Fruit fly (Drosophila melanogaster) whole organism, embryonic: ENCODE data around the gene nAChRalpha5.

ENCODE experiments used
- Bgb ChIP-seq: fragments of 200-800 bp; sonication (Bioruptor generic); IDR thresholded peaks from 2 replicates; pipeline ENCODE4 v1.3.6; 2022; ENCODE audit warnings: missing biosample characterization, missing genetic modification characterization; ENCODE audit not compliant: partially characterized antibody
- CG10366 ChIP-seq: fragments of 200-800 bp; sonication (Bioruptor generic); IDR thresholded peaks from 2 replicates; pipeline ENCODE4 v1.3.6; 2022; ENCODE audit warnings: missing biosample characterization, missing genetic modification characterization
- CG12659 ChIP-seq: fragments of 200-800 bp; sonication (Bioruptor generic); optimal IDR thresholded peaks from 3 replicates; lab custom pipeline; 2017; ENCODE audit warnings: mild to moderate bottlenecking, missing biosample characterization, missing genetic modification reagents, missing genetic modification characterization
- CG12769 ChIP-seq: fragments of 200-800 bp; sonication (Bioruptor generic); optimal IDR thresholded peaks from 2 replicates; lab custom pipeline; 2019; ENCODE audit warnings: missing biosample characterization, mild to moderate bottlenecking, missing genetic modification characterization, moderate library complexity
- CG12942 ChIP-seq: fragments of 200-800 bp; sonication (Bioruptor generic); optimal IDR thresholded peaks from 3 replicates; lab custom pipeline; 2016; ENCODE audit warnings: missing biosample characterization, missing genetic modification characterization
- CG13123 ChIP-seq: fragments of 200-800 bp; sonication (Bioruptor generic); optimal IDR thresholded peaks from 2 replicates; lab custom pipeline; 2016; ENCODE audit warnings: missing biosample characterization, missing genetic modification characterization
- CG14710 ChIP-seq: fragments of 200-800 bp; sonication (Bioruptor generic); optimal IDR thresholded peaks from 3 replicates; lab custom pipeline; 2019; ENCODE audit warnings: missing biosample characterization, mild to moderate bottlenecking, missing genetic modification characterization, moderate library complexity
- CG14860 ChIP-seq: fragments of 200-800 bp; sonication (Bioruptor generic); IDR thresholded peaks from 3 replicates; pipeline ENCODE4 v1.3.6; 2022; ENCODE audit warnings: missing biosample characterization, missing genetic modification characterization; ENCODE audit not compliant: partially characterized antibody
- CG14965 ChIP-seq: fragments of 200-800 bp; sonication (Bioruptor generic); optimal IDR thresholded peaks from 2 replicates; lab custom pipeline; 2016; ENCODE audit warnings: missing biosample characterization, missing genetic modification characterization, borderline replicate concordance
- CG17359 ChIP-seq: fragments of 200-800 bp; sonication (Bioruptor generic); optimal IDR thresholded peaks from 3 replicates; lab custom pipeline; 2018; ENCODE audit warnings: missing biosample characterization, mild to moderate bottlenecking, missing genetic modification characterization, moderate library complexity
- CG31365 ChIP-seq: fragments of 200-800 bp; sonication (Bioruptor generic); optimal IDR thresholded peaks from 2 replicates; lab custom pipeline; 2018; ENCODE audit warnings: missing biosample characterization, mild to moderate bottlenecking, missing genetic modification characterization
- CG33213 ChIP-seq: fragments of 200-800 bp; sonication (Bioruptor generic); optimal IDR thresholded peaks from 3 replicates; lab custom pipeline; 2016; ENCODE audit warnings: missing biosample characterization, missing genetic modification characterization
- CG33557 ChIP-seq: fragments of 200-800 bp; sonication (Bioruptor generic); optimal IDR thresholded peaks from 2 replicates; lab custom pipeline; 2019; ENCODE audit warnings: missing biosample characterization, mild to moderate bottlenecking, missing genetic modification characterization, moderate library complexity
- CG4424 ChIP-seq: fragments of 200-800 bp; sonication (Bioruptor generic); optimal IDR thresholded peaks from 3 replicates; lab custom pipeline; 2016; ENCODE audit warnings: missing biosample characterization, missing genetic modification characterization
- CG4707 ChIP-seq: fragments of 200-800 bp; sonication (Bioruptor generic); optimal IDR thresholded peaks from 2 replicates; lab custom pipeline; 2018; ENCODE audit warnings: missing biosample characterization, mild to moderate bottlenecking, missing genetic modification characterization, moderate library complexity
- CG5953 ChIP-seq: fragments of 200-800 bp; sonication (Bioruptor generic); IDR thresholded peaks from 2 replicates; pipeline ENCODE4 v1.3.6; 2022; ENCODE audit warnings: missing biosample characterization, missing genetic modification characterization
- CG6175 ChIP-seq: fragments of 200-800 bp; sonication (Bioruptor generic); IDR thresholded peaks from 3 replicates; pipeline ENCODE4 v1.3.6; 2022; ENCODE audit warnings: missing biosample characterization, missing genetic modification characterization
- CG9437 ChIP-seq: fragments of 200-800 bp; sonication (Bioruptor generic); optimal IDR thresholded peaks from 2 replicates; lab custom pipeline; 2018; ENCODE audit warnings: missing biosample characterization, mild to moderate bottlenecking, missing genetic modification characterization
- CHES-1-like ChIP-seq: fragments of 200-800 bp; sonication (Bioruptor generic); optimal IDR thresholded peaks from 2 replicates; lab custom pipeline; 2016; ENCODE audit warnings: missing biosample characterization, missing genetic modification characterization
- CrebB ChIP-seq: fragments of 200-800 bp; sonication (Bioruptor generic); optimal IDR thresholded peaks from 3 replicates; lab custom pipeline; 2018; ENCODE audit warnings: missing biosample characterization, mild to moderate bottlenecking, missing genetic modification characterization
- Dbx ChIP-seq: fragments of 200-800 bp; sonication (Bioruptor generic); IDR thresholded peaks from 3 replicates; pipeline ENCODE4 v1.3.6; 2022; ENCODE audit warnings: missing biosample characterization, missing genetic modification characterization
- Dll ChIP-seq: fragments of 200-800 bp; sonication (Bioruptor generic); IDR thresholded peaks from 4 replicates; pipeline ENCODE4 v1.3.6; 2022; ENCODE audit warnings: missing biosample characterization, missing genetic modification characterization; ENCODE audit not compliant: partially characterized antibody
- ERR ChIP-seq: fragments of 200-800 bp; sonication (Bioruptor generic); optimal IDR thresholded peaks from 2 replicates; lab custom pipeline; 2016; ENCODE audit warnings: missing biosample characterization, missing genetic modification characterization
- Elba2 ChIP-seq: fragments of 200-800 bp; sonication (Bioruptor generic); optimal IDR thresholded peaks from 3 replicates; lab custom pipeline; 2016; ENCODE audit warnings: missing biosample characterization, missing genetic modification characterization
- HLH54F ChIP-seq: fragments of 200-800 bp; sonication (Bioruptor generic); optimal IDR thresholded peaks from 3 replicates; lab custom pipeline; 2016; ENCODE audit warnings: missing biosample characterization, missing genetic modification characterization
- Hr78 ChIP-seq, 2 experiments: fragments of 200-800 bp in 1 of 2; fragments of >200 bp in 1 of 2; sonication (Bioruptor generic) in 1 of 2; optimal IDR thresholded peaks; 2 replicates each; lab custom pipeline; 2017 to 2019; ENCODE audit warnings: missing biosample characterization in 2 of 2, missing genetic modification characterization in 2 of 2, mild to moderate bottlenecking in 1 of 2, moderate library complexity in 1 of 2
- Lpt ChIP-seq: fragments of >200 bp; optimal IDR thresholded peaks from 2 replicates; lab custom pipeline; 2018; ENCODE audit warnings: missing biosample characterization, missing genetic modification characterization
- Nf-YC ChIP-seq: fragments of 200-800 bp; optimal IDR thresholded peaks from 3 replicates; lab custom pipeline; 2019; ENCODE audit warnings: missing biosample characterization, mild to moderate bottlenecking, missing genetic modification characterization, moderate library complexity
- Rfx ChIP-seq: fragments of 200-800 bp; sonication (Bioruptor generic); IDR thresholded peaks from 2 replicates; pipeline ENCODE4 v1.3.6; 2022; ENCODE audit warnings: missing biosample characterization, missing genetic modification characterization
- Vsx1 ChIP-seq: fragments of 200-800 bp; sonication (Bioruptor generic); optimal IDR thresholded peaks from 2 replicates; lab custom pipeline; 2017; ENCODE audit warnings: missing biosample characterization, mild to moderate bottlenecking, missing genetic modification characterization, missing genetic modification reagents
- ash1 ChIP-seq: fragments of 200-800 bp; sonication (Bioruptor generic); optimal IDR thresholded peaks from 2 replicates; lab custom pipeline; 2018; ENCODE audit warnings: missing biosample characterization, mild to moderate bottlenecking, missing genetic modification characterization
- chinmo ChIP-seq: fragments of 200-800 bp; sonication (Bioruptor generic); IDR thresholded peaks from 4 replicates; pipeline ENCODE4 v1.3.6; 2022; ENCODE audit warnings: missing biosample characterization, missing genetic modification characterization; ENCODE audit not compliant: partially characterized antibody
- corto ChIP-seq: fragments of 200-800 bp; sonication (Bioruptor generic); optimal IDR thresholded peaks from 2 replicates; lab custom pipeline; 2016; ENCODE audit warnings: missing biosample characterization, mild to moderate bottlenecking, missing genetic modification characterization, moderate library complexity
- danr ChIP-seq: fragments of 200-800 bp; sonication (Bioruptor generic); IDR thresholded peaks from 2 replicates; pipeline ENCODE4 v1.3.6; 2022; ENCODE audit warnings: missing biosample characterization, missing genetic modification characterization
- dysf ChIP-seq: fragments of 200-800 bp; sonication (Bioruptor generic); IDR thresholded peaks from 3 replicates; pipeline ENCODE4 v1.3.6; 2022; ENCODE audit warnings: missing biosample characterization, missing genetic modification characterization
- esg ChIP-seq: fragments of 200-800 bp; sonication (Bioruptor generic); conservative IDR thresholded peaks from 2 replicates; pipeline ENCODE4 v1.3.6; 2022; ENCODE audit warnings: missing biosample characterization, missing genetic modification characterization
- eve ChIP-seq, 2 experiments: fragments of >200 bp; optimal IDR thresholded peaks; 2 replicates each; lab custom pipeline; 2017; ENCODE audit warnings: missing biosample characterization in 2 of 2, missing genetic modification characterization in 2 of 2
- fd3F ChIP-seq: fragments of 200-800 bp; sonication (Bioruptor generic); optimal IDR thresholded peaks from 2 replicates; lab custom pipeline; 2018; ENCODE audit warnings: missing biosample characterization, mild to moderate bottlenecking, missing genetic modification characterization, moderate library complexity
- ftz-f1 ChIP-seq: fragments of 200-800 bp; sonication (Bioruptor generic); optimal IDR thresholded peaks from 2 replicates; lab custom pipeline; 2016; ENCODE audit warnings: missing biosample characterization, missing genetic modification characterization
- jumu ChIP-seq: fragments of 200-800 bp; sonication (Bioruptor generic); optimal IDR thresholded peaks from 3 replicates; lab custom pipeline; 2016; ENCODE audit warnings: missing biosample characterization, missing genetic modification characterization
- luna ChIP-seq: fragments of 200-800 bp; sonication (Bioruptor generic); optimal IDR thresholded peaks from 2 replicates; lab custom pipeline; 2016; ENCODE audit warnings: missing biosample characterization, missing genetic modification characterization
- nerfin-1 ChIP-seq: fragments of 200-800 bp; sonication (Bioruptor generic); optimal IDR thresholded peaks from 3 replicates; lab custom pipeline; 2019; ENCODE audit warnings: missing biosample characterization, mild to moderate bottlenecking, missing genetic modification characterization, moderate library complexity
- pzg ChIP-seq: fragments of 200-800 bp; sonication (Bioruptor generic); optimal IDR thresholded peaks from 3 replicates; lab custom pipeline; 2018; ENCODE audit warnings: missing biosample characterization, mild to moderate bottlenecking, missing genetic modification characterization, moderate library complexity
- ranshi ChIP-seq: fragments of 200-800 bp; sonication (Bioruptor generic); IDR thresholded peaks from 2 replicates; pipeline ENCODE4 v1.3.6; 2022; ENCODE audit warnings: missing biosample characterization, missing genetic modification characterization
- row ChIP-seq: fragments of 200-800 bp; sonication (Bioruptor generic); IDR thresholded peaks from 3 replicates; pipeline ENCODE4 v1.3.6; 2022; ENCODE audit warnings: missing biosample characterization, missing genetic modification characterization
- scrt ChIP-seq: fragments of 200-800 bp; sonication (Bioruptor generic); optimal IDR thresholded peaks from 2 replicates; lab custom pipeline; 2018; ENCODE audit warnings: missing biosample characterization, mild to moderate bottlenecking, missing genetic modification characterization, moderate library complexity
- toy ChIP-seq: fragments of 200-800 bp; sonication (Bioruptor generic); IDR thresholded peaks from 2 replicates; pipeline ENCODE4 v1.3.6; 2022; ENCODE audit warnings: missing biosample characterization, missing genetic modification characterization
- twi ChIP-seq: fragments of 200-800 bp; optimal IDR thresholded peaks from 2 replicates; lab custom pipeline; 2019; ENCODE audit warnings: missing biosample characterization, mild to moderate bottlenecking, missing genetic modification characterization, moderate library complexity
- yki ChIP-seq: fragments of >200 bp; optimal IDR thresholded peaks from 3 replicates; lab custom pipeline; 2018
- z ChIP-seq: fragments of 200-800 bp; sonication (Bioruptor generic); IDR thresholded peaks from 3 replicates; pipeline ENCODE4 v1.3.6; 2022; ENCODE audit warnings: missing biosample characterization, missing genetic modification characterization

The nAChRalpha5 gene

DNA sequence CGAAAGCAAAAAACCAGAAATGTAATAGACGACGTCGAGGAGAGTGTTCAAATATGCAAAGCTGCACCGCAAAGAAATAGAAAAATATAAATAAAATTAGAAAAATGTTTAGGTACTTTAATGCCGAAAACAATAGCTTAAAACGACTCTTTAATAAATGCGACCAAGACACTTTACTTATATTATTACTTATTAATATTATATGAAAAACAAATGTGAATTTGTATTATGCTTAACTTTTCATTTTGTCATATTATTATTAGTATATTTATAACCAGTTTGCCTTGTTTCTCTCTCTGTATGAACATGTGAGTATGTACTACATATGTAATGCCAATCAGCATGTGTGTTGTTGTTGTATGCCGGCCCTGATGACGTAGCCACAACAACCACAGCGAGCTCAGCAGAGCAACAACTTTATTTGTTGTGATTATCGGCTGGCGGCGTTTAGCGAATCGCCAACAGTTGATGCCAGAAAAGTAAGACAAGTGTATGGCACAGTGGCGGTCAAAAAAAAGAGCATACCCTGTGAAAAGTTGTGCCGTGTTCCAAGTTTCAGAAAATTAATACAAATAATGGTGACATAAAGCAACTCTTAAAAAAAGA lies 17.7 kb upstream of the nAChRalpha5 start (continued):
- no peak for TF ChIP-seq Lpt (GFP tag; lab: Kevin White, UChicago)
- peak; percentile 10 for TF ChIP-seq ERR (GFP tag; lab: Kevin White, UChicago)
- TF ChIP-seq CG12769 (tag; lab: Kevin White, UChicago): peak; percentile 69
- TF ChIP-seq chinmo (GFP tag; lab: Robert Waterston, UW): peak; percentile 82
- peak; percentile 26 for TF ChIP-seq CG33213
- TF ChIP-seq CG14860 (GFP tag; lab: Robert Waterston, UW): no peak
- peak; percentile 93 for TF ChIP-seq CG33557 (GFP tag; lab: Kevin White, UChicago)
- TF ChIP-seq eve (GFP tag; optimal IDR thresholded peaks at IDR 0.05; lab: Kevin White, UChicago): peak in 1 of 2 experiments; percentile 58
- peak; percentile 95 for TF ChIP-seq CG14710 (tag; lab: Kevin White, UChicago)
- TF ChIP-seq CHES-1-like (GFP tag; lab: Kevin White, UChicago): peak; percentile 31
- TF ChIP-seq CG12659 (GFP tag; lab: Kevin White, UChicago): peak; percentile 97
- TF ChIP-seq nerfin-1 (tag; lab: Kevin White, UChicago): peak; percentile 94
- TF ChIP-seq CG10366 (GFP tag; lab: Robert Waterston, UW): peak; percentile 88
- peak; percentile 36; the same call in 2 of the 3 replicates for TF ChIP-seq CG6175
- TF ChIP-seq ftz-f1 (GFP tag; lab: Kevin White, UChicago): no peak
- TF ChIP-seq HLH54F (GFP tag; lab: Kevin White, UChicago): no peak
- TF ChIP-seq CG4707 (GFP tag; lab: Kevin White, UChicago): peak; percentile 67
- TF ChIP-seq CG31365 (tag; lab: Kevin White, UChicago): no peak
- TF ChIP-seq Nf-YC: peak; percentile 89
- no peak for TF ChIP-seq luna (GFP tag; lab: Kevin White, UChicago)
- TF ChIP-seq yki (lab: Kevin White, UChicago): no peak
- TF ChIP-seq danr (GFP tag; lab: Robert Waterston, UW): peak; percentile 82
- peak; percentile 93 for TF ChIP-seq CG9437 (GFP tag; lab: Kevin White, UChicago)
- TF ChIP-seq ranshi (GFP tag; lab: Robert Waterston, UW): peak; percentile 94
- TF ChIP-seq twi (tag; lab: Kevin White, UChicago): peak; percentile 97
- TF ChIP-seq esg (GFP tag; lab: Robert Waterston, UW): peak; percentile 92
- TF ChIP-seq CrebB: peak; percentile 80
- TF ChIP-seq dysf: peak; percentile 97
- TF ChIP-seq Rfx (GFP tag; lab: Robert Waterston, UW): peak; percentile 94
- TF ChIP-seq Dbx (GFP tag; lab: Robert Waterston, UW): peak; percentile 92
- TF ChIP-seq CG13123 (GFP tag; lab: Kevin White, UChicago): peak; percentile 67
- peak; percentile 83 for TF ChIP-seq CG12942 (GFP tag; lab: Kevin White, UChicago)
- no peak; the same call in none of the 2 replicates for TF ChIP-seq toy
- no peak for TF ChIP-seq corto (GFP tag; lab: Kevin White, UChicago)
- TF ChIP-seq CG4424 (GFP tag; lab: Kevin White, UChicago): peak; percentile 84
- TF ChIP-seq Hr78 (GFP tag; optimal IDR thresholded peaks at IDR 0.05; lab: Kevin White, UChicago): peak in 1 of 2 experiments; percentile 83
- TF ChIP-seq ash1: no peak
- no peak for TF ChIP-seq z
- TF ChIP-seq CG14965 (GFP tag; lab: Kevin White, UChicago): no peak
- TF ChIP-seq Dll (GFP tag; lab: Robert Waterston, UW): no peak
- peak; percentile 23 for TF ChIP-seq jumu (GFP tag; lab: Kevin White, UChicago)
- TF ChIP-seq pzg (GFP tag; lab: Kevin White, UChicago): no peak
- peak; percentile 42; the same call in 1 of the 2 replicates for TF ChIP-seq CG5953 (GFP tag; lab: Robert Waterston, UW)
- peak; percentile 91 for TF ChIP-seq scrt (GFP tag; lab: Kevin White, UChicago)
- peak; percentile 16 for TF ChIP-seq Elba2
- TF ChIP-seq CG17359 (tag; lab: Kevin White, UChicago): peak; percentile 96
- TF ChIP-seq Bgb (GFP tag; lab: Robert Waterston, UW): no peak
- TF ChIP-seq row: peak; percentile 96
- peak; percentile 86 for TF ChIP-seq Vsx1 (GFP tag; lab: Kevin White, UChicago)
- TF ChIP-seq fd3F (GFP tag; lab: Kevin White, UChicago): peak; percentile 95
